Fruit fly (Drosophila melanogaster): Measurements from ENCODE around the gene Coprox.

Coprox gene

dm6 chr2L:6968013-6968517 lies 3.8 kb downstream of the Coprox start (continued):
- TF ChIP-seq CG1233 (GFP tag; optimal IDR thresholded peaks at IDR 0.05): peak; percentile 8
- no peak for TF ChIP-seq gsb (GFP tag; IDR thresholded peaks at IDR 0.05)
- peak; percentile 14 for TF ChIP-seq CG3163 (GFP tag; optimal IDR thresholded peaks at IDR 0.05)
- peak; percentile 24 for TF ChIP-seq CG12659 (GFP tag; optimal IDR thresholded peaks at IDR 0.05)
- TF ChIP-seq Drgx (GFP tag; IDR thresholded peaks at IDR 0.05): peak; percentile 53; the same call in 1 of the 2 replicates
- TF ChIP-seq pita (GFP tag; optimal IDR thresholded peaks at IDR 0.05): no peak
- no peak for TF ChIP-seq C15 (GFP tag; IDR thresholded peaks at IDR 0.05)
- TF ChIP-seq Taf1 (GFP tag; IDR thresholded peaks at IDR 0.05): no peak
- TF ChIP-seq CG14441 (GFP tag; IDR thresholded peaks at IDR 0.05): peak; percentile 48; the same call in 1 of the 2 replicates
- TF ChIP-seq kah (GFP tag; optimal IDR thresholded peaks at IDR 0.05): no peak
- TF ChIP-seq aop (GFP tag; IDR thresholded peaks at IDR 0.05): no peak
- peak; percentile 54 for TF ChIP-seq NFAT (GFP tag; IDR thresholded peaks at IDR 0.05)

- TF ChIP-seq stwl (tag; optimal IDR thresholded peaks at IDR 0.05) (no peak), Med (GFP tag) (peak; percentile 40), jigr1 (GFP tag; IDR thresholded peaks at IDR 0.05) (0 out of 3 replicates have a peak, but pooled peaks have one; percentile 10)
Observed at dm6 chr2L:6970813-6971212, 6.6 kb downstream of the Coprox start.

dm6 chr2L:6971597-6972036 lies 7.4 kb downstream of the Coprox start, which contains the start of gene snRNP-U1-70K:
Gene snRNP-U1-70K, minus strand, starts transcription at chr2L:6971737.
- no peak for TF ChIP-seq rib (GFP tag; IDR thresholded peaks at IDR 0.05)
- TF ChIP-seq MTF-1 (GFP tag; optimal IDR thresholded peaks at IDR 0.05; ENCODE audit: borderline replicate concordance): no peak
- TF ChIP-seq CG3847 (GFP tag; IDR thresholded peaks at IDR 0.05): peak; percentile 23; the same call in 1 of the 2 replicates
- no peak for TF ChIP-seq Optix (GFP tag; IDR thresholded peaks at IDR 0.05)
- TF ChIP-seq fru (optimal IDR thresholded peaks at IDR 0.05): no peak
- no peak for TF ChIP-seq oc (tag; optimal IDR thresholded peaks at IDR 0.05)
- 0 out of 2 replicates have a peak, but pooled peaks have one; percentile 23 for TF ChIP-seq NFAT (GFP tag; IDR thresholded peaks at IDR 0.05)
- no peak for TF ChIP-seq CG3065 (GFP tag; optimal IDR thresholded peaks at IDR 0.05)
- peak; percentile 62 for TF ChIP-seq CG10267 (tag; optimal IDR thresholded peaks at IDR 0.05)
- TF ChIP-seq CG2712 (tag; optimal IDR thresholded peaks at IDR 0.05): peak; percentile 50
- TF ChIP-seq Myb (GFP tag; optimal IDR thresholded peaks at IDR 0.05): peak; percentile 98
- peak; percentile 66 for TF ChIP-seq CG3995 (GFP tag; optimal IDR thresholded peaks at IDR 0.05)
- TF ChIP-seq trh (GFP tag; optimal IDR thresholded peaks at IDR 0.05): no peak
- TF ChIP-seq CG9727 (GFP tag; optimal IDR thresholded peaks at IDR 0.05): no peak
- TF ChIP-seq CG9797 (GFP tag; optimal IDR thresholded peaks at IDR 0.05): peak; percentile 94
- peak; percentile 21 for TF ChIP-seq Max (GFP tag; optimal IDR thresholded peaks at IDR 0.05)
- peak; percentile 42 for TF ChIP-seq HmgD (GFP tag; optimal IDR thresholded peaks at IDR 0.05)
- no peak for TF ChIP-seq Tbp (GFP tag; optimal IDR thresholded peaks at IDR 0.05)
- peak; percentile 44 for TF ChIP-seq CG9932 (GFP tag; IDR thresholded peaks at IDR 0.05)
- TF ChIP-seq amos (GFP tag; IDR thresholded peaks at IDR 0.05; ENCODE audit: partially characterized antibody): peak; percentile 43
- TF ChIP-seq Hmr (GFP tag; optimal IDR thresholded peaks at IDR 0.05): peak; percentile 82
- TF ChIP-seq sug (tag; optimal IDR thresholded peaks at IDR 0.05): no peak
- no peak for TF ChIP-seq prd (optimal IDR thresholded peaks at IDR 0.05)
- TF ChIP-seq prd (GFP tag; IDR thresholded peaks at IDR 0.05): no peak
- TF ChIP-seq vvl (GFP tag; IDR thresholded peaks at IDR 0.05): peak; percentile 41
- no peak for TF ChIP-seq fd96Cb (tag; optimal IDR thresholded peaks at IDR 0.05)
- TF ChIP-seq gfzf (GFP tag; optimal IDR thresholded peaks at IDR 0.05): peak; percentile 89
- TF ChIP-seq CG33213 (GFP tag; optimal IDR thresholded peaks at IDR 0.05): peak; percentile 40
- peak; percentile 77 for TF ChIP-seq HmgZ (tag; optimal IDR thresholded peaks at IDR 0.05)
- TF ChIP-seq CG2116 (GFP tag; optimal IDR thresholded peaks at IDR 0.05): peak; percentile 34
- peak; percentile 10 for TF ChIP-seq bbx (GFP tag; IDR thresholded peaks at IDR 0.05; ENCODE audit: partially characterized antibody)
- peak in 1 of 2 experiments; percentile 6 for TF ChIP-seq chif (GFP tag; optimal IDR thresholded peaks at IDR 0.05)
- TF ChIP-seq insv (GFP tag; optimal IDR thresholded peaks at IDR 0.05): peak in 1 of 2 experiments; percentile 43
- no peak for TF ChIP-seq twi (tag; optimal IDR thresholded peaks at IDR 0.05)
- no peak for TF ChIP-seq gcm (GFP tag; optimal IDR thresholded peaks at IDR 0.05)
